Fruit fly (Drosophila melanogaster) whole organism, embryonic: ENCODE measurements around the gene CG33110.

Experiments used
- Abd-B ChIP-seq: fragments of 200-800 bp; sonication (Bioruptor generic); optimal IDR thresholded peaks from 2 replicates; lab custom pipeline; 2018; ENCODE audit warnings: missing biosample characterization, mild to moderate bottlenecking, missing genetic modification characterization, moderate library complexity
- Awh ChIP-seq: fragments of 200-800 bp; sonication (Bioruptor generic); IDR thresholded peaks from 2 replicates; pipeline ENCODE4, ENCODE4 v1.3.6; 2022; ENCODE audit warnings: missing biosample characterization, missing genetic modification characterization
- CG10147 ChIP-seq: fragments of 200-800 bp; sonication (Bioruptor generic); optimal IDR thresholded peaks from 2 replicates; lab custom pipeline; 2019; ENCODE audit warnings: missing biosample characterization, mild to moderate bottlenecking, missing genetic modification characterization, moderate library complexity
- CG10209 ChIP-seq: fragments of 200-800 bp; sonication (Bioruptor generic); optimal IDR thresholded peaks from 3 replicates; lab custom pipeline; 2017; ENCODE audit warnings: missing biosample characterization, mild to moderate bottlenecking, missing genetic modification characterization, missing genetic modification reagents
- CG10366 ChIP-seq: fragments of 200-800 bp; sonication (Bioruptor generic); IDR thresholded peaks from 2 replicates; pipeline ENCODE4 v1.3.6; 2022; ENCODE audit warnings: missing biosample characterization, missing genetic modification characterization
- CG10543 ChIP-seq: fragments of 200-800 bp; sonication (Bioruptor generic); optimal IDR thresholded peaks from 3 replicates; lab custom pipeline; 2017; ENCODE audit warnings: missing biosample characterization, mild to moderate bottlenecking, missing genetic modification characterization, moderate library complexity
- CG10565 ChIP-seq: fragments of 200-800 bp; sonication (Bioruptor generic); optimal IDR thresholded peaks from 3 replicates; lab custom pipeline; 2016; ENCODE audit warnings: missing biosample characterization, mild to moderate bottlenecking, missing genetic modification characterization
- CG10979 ChIP-seq: fragments of 200-800 bp; sonication (Bioruptor generic); optimal IDR thresholded peaks from 2 replicates; lab custom pipeline; 2018; ENCODE audit warnings: missing biosample characterization, mild to moderate bottlenecking, missing genetic modification characterization, moderate library complexity
- CG12219 ChIP-seq: fragments of 200-800 bp; sonication (Bioruptor generic); optimal IDR thresholded peaks from 3 replicates; lab custom pipeline; 2018; ENCODE audit warnings: missing biosample characterization, mild to moderate bottlenecking, missing genetic modification characterization
- CG12659 ChIP-seq: fragments of 200-800 bp; sonication (Bioruptor generic); optimal IDR thresholded peaks from 3 replicates; lab custom pipeline; 2017; ENCODE audit warnings: mild to moderate bottlenecking, missing biosample characterization, missing genetic modification reagents, missing genetic modification characterization
- CG14710 ChIP-seq: fragments of 200-800 bp; sonication (Bioruptor generic); optimal IDR thresholded peaks from 3 replicates; lab custom pipeline; 2019; ENCODE audit warnings: missing biosample characterization, mild to moderate bottlenecking, missing genetic modification characterization, moderate library complexity
- CG15011 ChIP-seq: fragments of 200-800 bp; sonication (Bioruptor generic); optimal IDR thresholded peaks from 3 replicates; lab custom pipeline; 2018; ENCODE audit warnings: missing biosample characterization, mild to moderate bottlenecking, missing genetic modification characterization
- CG15479 ChIP-seq: fragments of 200-800 bp; sonication (Bioruptor generic); optimal IDR thresholded peaks from 3 replicates; lab custom pipeline; 2019; ENCODE audit warnings: missing biosample characterization, mild to moderate bottlenecking, missing genetic modification characterization, moderate library complexity
- CG17361 ChIP-seq: fragments of 200-800 bp; sonication (Bioruptor generic); IDR thresholded peaks from 3 replicates; pipeline ENCODE4 v1.3.6; 2022; ENCODE audit warnings: missing biosample characterization, missing genetic modification characterization
- CG17385 ChIP-seq: fragments of 200-800 bp; sonication (Bioruptor generic); optimal IDR thresholded peaks from 3 replicates; lab custom pipeline; 2018; ENCODE audit warnings: missing biosample characterization, mild to moderate bottlenecking, missing genetic modification characterization
- CG17568 ChIP-seq: fragments of 200-800 bp; sonication (Bioruptor generic); optimal IDR thresholded peaks from 2 replicates; lab custom pipeline; 2018; ENCODE audit warnings: missing biosample characterization, mild to moderate bottlenecking, missing genetic modification characterization, moderate library complexity
- CG2712 ChIP-seq: fragments of 200-800 bp; optimal IDR thresholded peaks from 3 replicates; lab custom pipeline; 2019; ENCODE audit warnings: missing biosample characterization, mild to moderate bottlenecking, missing genetic modification characterization, moderate library complexity
- CG2889 ChIP-seq: fragments of 200-800 bp; sonication (Bioruptor generic); IDR thresholded peaks from 3 replicates; pipeline ENCODE4 v1.3.6; 2022; ENCODE audit warnings: missing biosample characterization, missing genetic modification characterization
- CG30403 ChIP-seq: fragments of 200-800 bp; sonication (Bioruptor generic); optimal IDR thresholded peaks from 3 replicates; lab custom pipeline; 2016; ENCODE audit warnings: missing biosample characterization, missing genetic modification characterization
- CG4424 ChIP-seq: fragments of 200-800 bp; sonication (Bioruptor generic); optimal IDR thresholded peaks from 3 replicates; lab custom pipeline; 2016; ENCODE audit warnings: missing biosample characterization, missing genetic modification characterization
- CG4617 ChIP-seq: fragments of 200-800 bp; sonication (Bioruptor generic); optimal IDR thresholded peaks from 3 replicates; lab custom pipeline; 2016; ENCODE audit warnings: missing biosample characterization, missing genetic modification characterization, borderline replicate concordance
- CG7556 ChIP-seq: fragments of 200-800 bp; sonication (Bioruptor generic); optimal IDR thresholded peaks from 2 replicates; lab custom pipeline; 2017; ENCODE audit warnings: missing biosample characterization, mild to moderate bottlenecking, missing genetic modification characterization
- CG9437 ChIP-seq: fragments of 200-800 bp; sonication (Bioruptor generic); optimal IDR thresholded peaks from 2 replicates; lab custom pipeline; 2018; ENCODE audit warnings: missing biosample characterization, mild to moderate bottlenecking, missing genetic modification characterization
- Gsc ChIP-seq: fragments of 200-800 bp; sonication (Bioruptor generic); IDR thresholded peaks from 2 replicates; pipeline ENCODE4 v1.3.6; 2022; ENCODE audit warnings: missing biosample characterization, missing genetic modification characterization
- Hey ChIP-seq: fragments of 200-800 bp; sonication (Bioruptor generic); optimal IDR thresholded peaks from 3 replicates; lab custom pipeline; 2018; ENCODE audit warnings: missing biosample characterization, mild to moderate bottlenecking, missing genetic modification characterization
- Hr51 ChIP-seq, 2 experiments: fragments of 200-800 bp; sonication (Bioruptor generic); optimal IDR thresholded peaks; 2 replicates in 1 of 2; 3 replicates in 1 of 2; lab custom pipeline; 2016 to 2018; ENCODE audit warnings: missing biosample characterization in 2 of 2, missing genetic modification characterization in 2 of 2, mild to moderate bottlenecking in 1 of 2, moderate library complexity in 1 of 2
- Hr78 ChIP-seq, 2 experiments: fragments of 200-800 bp in 1 of 2; fragments of >200 bp in 1 of 2; sonication (Bioruptor generic) in 1 of 2; optimal IDR thresholded peaks; 2 replicates each; lab custom pipeline; 2017 to 2019; ENCODE audit warnings: missing biosample characterization in 2 of 2, missing genetic modification characterization in 2 of 2, mild to moderate bottlenecking in 1 of 2, moderate library complexity in 1 of 2
- MESR4 ChIP-seq: fragments of 200-800 bp; sonication (Bioruptor generic); optimal IDR thresholded peaks from 2 replicates; lab custom pipeline; 2018; ENCODE audit warnings: missing biosample characterization, mild to moderate bottlenecking, missing genetic modification characterization, moderate library complexity
- Meics ChIP-seq: fragments of 200-800 bp; sonication (Bioruptor generic); optimal IDR thresholded peaks from 2 replicates; lab custom pipeline; 2017; ENCODE audit warnings: missing biosample characterization, mild to moderate bottlenecking, missing genetic modification characterization
- Xbp1 ChIP-seq: fragments of 200-800 bp; sonication (Bioruptor generic); optimal IDR thresholded peaks from 3 replicates; lab custom pipeline; 2016; ENCODE audit warnings: missing biosample characterization, mild to moderate bottlenecking, missing genetic modification characterization
- ap ChIP-seq: fragments of 200-800 bp; sonication (Bioruptor generic); IDR thresholded peaks from 2 replicates; pipeline ENCODE4 v1.3.6; 2022; ENCODE audit warnings: missing biosample characterization, missing genetic modification characterization
- bbx ChIP-seq: fragments of 200-800 bp; sonication (Bioruptor generic); IDR thresholded peaks from 2 replicates; pipeline ENCODE4 v1.3.6; 2022; ENCODE audit warnings: missing biosample characterization, missing genetic modification characterization; ENCODE audit not compliant: partially characterized antibody
- cas ChIP-seq: fragments of 200-800 bp; sonication (Bioruptor generic); IDR thresholded peaks from 2 replicates; pipeline ENCODE4 v1.3.6; 2022; ENCODE audit warnings: missing biosample characterization, missing genetic modification characterization
- chinmo ChIP-seq: fragments of 200-800 bp; sonication (Bioruptor generic); IDR thresholded peaks from 4 replicates; pipeline ENCODE4 v1.3.6; 2022; ENCODE audit warnings: missing biosample characterization, missing genetic modification characterization; ENCODE audit not compliant: partially characterized antibody
- dan ChIP-seq: fragments of 200-800 bp; sonication (Bioruptor generic); IDR thresholded peaks from 2 replicates; pipeline ENCODE4 v1.3.6; 2022; ENCODE audit warnings: missing biosample characterization, missing genetic modification characterization
- gro ChIP-seq: fragments of 200-800 bp; sonication (Bioruptor generic); optimal IDR thresholded peaks from 2 replicates; lab custom pipeline; 2016; ENCODE audit warnings: missing biosample characterization, missing genetic modification characterization
- hbn ChIP-seq: fragments of 200-800 bp; sonication (Bioruptor generic); IDR thresholded peaks from 2 replicates; pipeline ENCODE4 v1.3.6; 2022; ENCODE audit warnings: missing biosample characterization, missing genetic modification characterization; ENCODE audit not compliant: partially characterized antibody
- jing ChIP-seq: fragments of 200-800 bp; sonication (Bioruptor generic); optimal IDR thresholded peaks from 2 replicates; lab custom pipeline; 2018; ENCODE audit warnings: missing biosample characterization, mild to moderate bottlenecking, missing genetic modification characterization
- nau ChIP-seq: fragments of 200-800 bp; sonication (Bioruptor generic); optimal IDR thresholded peaks from 3 replicates; lab custom pipeline; 2017; ENCODE audit warnings: missing biosample characterization, mild to moderate bottlenecking, missing genetic modification characterization, missing genetic modification reagents
- nmo ChIP-seq: fragments of 200-800 bp; sonication (Bioruptor generic); optimal IDR thresholded peaks from 2 replicates; lab custom pipeline; 2018; ENCODE audit warnings: missing biosample characterization, mild to moderate bottlenecking, missing genetic modification characterization, moderate library complexity
- peb ChIP-seq: fragments of 200-800 bp; sonication (Bioruptor generic); IDR thresholded peaks from 2 replicates; pipeline ENCODE4 v1.3.6; 2022; ENCODE audit warnings: missing biosample characterization, missing genetic modification characterization
- ranshi ChIP-seq: fragments of 200-800 bp; sonication (Bioruptor generic); IDR thresholded peaks from 2 replicates; pipeline ENCODE4 v1.3.6; 2022; ENCODE audit warnings: missing biosample characterization, missing genetic modification characterization
- sna ChIP-seq: fragments of 200-800 bp; sonication (Bioruptor generic); IDR thresholded peaks from 2 replicates; pipeline ENCODE4 v1.3.6; 2022; ENCODE audit warnings: missing biosample characterization, missing genetic modification characterization; ENCODE audit not compliant: partially characterized antibody
- tll ChIP-seq, 2 experiments: fragments of 200-800 bp in 1 of 2; fragments of >200 bp in 1 of 2; sonication (Bioruptor generic) in 1 of 2; optimal IDR thresholded peaks; 2 replicates each; lab custom pipeline; 2017 to 2019; ENCODE audit warnings: missing biosample characterization in 2 of 2, missing genetic modification characterization in 2 of 2, mild to moderate bottlenecking in 1 of 2, moderate library complexity in 1 of 2
- trem ChIP-seq: fragments of 200-800 bp; optimal IDR thresholded peaks from 3 replicates; lab custom pipeline; 2019; ENCODE audit warnings: missing biosample characterization, mild to moderate bottlenecking, missing genetic modification characterization, moderate library complexity
- unc-4 ChIP-seq: fragments of 200-800 bp; sonication (Bioruptor generic); IDR thresholded peaks from 2 replicates; pipeline ENCODE4 v1.3.6; 2022; ENCODE audit warnings: missing biosample characterization, missing genetic modification characterization; ENCODE audit not compliant: partially characterized antibody
- vvl ChIP-seq: fragments of 200-800 bp; sonication (Bioruptor generic); IDR thresholded peaks from 2 replicates; pipeline ENCODE4 v1.3.6; 2022; ENCODE audit warnings: missing biosample characterization, missing genetic modification characterization
- zen ChIP-seq: fragments of 200-800 bp; sonication (Bioruptor generic); optimal IDR thresholded peaks from 3 replicates; lab custom pipeline; 2018; ENCODE audit warnings: missing biosample characterization, mild to moderate bottlenecking, missing genetic modification characterization, moderate library complexity
- zfh2 ChIP-seq: fragments of 200-800 bp; sonication (Bioruptor generic); optimal IDR thresholded peaks from 2 replicates; lab custom pipeline; 2016; ENCODE audit warnings: missing biosample characterization, missing genetic modification characterization

CG33110 gene

DNA sequence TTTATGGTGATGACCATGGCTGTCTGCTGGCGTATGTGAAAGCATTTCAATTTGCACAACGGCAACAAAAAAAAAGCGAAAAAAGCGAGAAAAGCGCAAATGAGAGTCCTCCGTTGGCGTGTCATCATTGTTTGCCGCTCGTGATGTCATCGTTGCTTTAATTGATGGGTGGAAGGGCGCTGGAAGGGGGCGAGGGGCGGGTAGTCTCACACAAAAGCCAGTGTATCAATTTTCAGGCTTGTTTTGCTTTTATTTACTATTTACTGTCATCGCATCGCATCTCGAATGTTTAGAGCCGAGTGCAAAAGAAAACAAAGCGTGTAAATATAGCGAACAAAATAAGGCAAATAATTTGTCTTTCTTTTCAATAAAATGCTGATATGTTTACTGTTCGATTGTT, 19.3 kb downstream of the CG33110 start (continued):
- TF ChIP-seq Awh: no peak
- TF ChIP-seq CG10147 (GFP tag; lab: Kevin White, UChicago): peak; percentile 12
- TF ChIP-seq CG9437 (GFP tag; lab: Kevin White, UChicago): no peak
- TF ChIP-seq vvl (GFP tag; lab: Robert Waterston, UW): peak; percentile 30; the same call in 1 of the 2 replicates
- TF ChIP-seq nmo (GFP tag; lab: Kevin White, UChicago): peak; percentile 30
- peak in 1 of 2 experiments; percentile 9 for TF ChIP-seq Hr51 (GFP tag; optimal IDR thresholded peaks at IDR 0.05; lab: Kevin White, UChicago)
- TF ChIP-seq dan: no peak
- no peak for TF ChIP-seq CG10543
- TF ChIP-seq chinmo: 0 out of 4 replicates have a peak, but pooled peaks have one; percentile 11
- no peak for TF ChIP-seq CG30403 (GFP tag; lab: Kevin White, UChicago)
- TF ChIP-seq CG14710 (tag; lab: Kevin White, UChicago): peak; percentile 48
- peak; percentile 15 for TF ChIP-seq CG7556
- TF ChIP-seq CG2889 (GFP tag; lab: Robert Waterston, UW): no peak
- no peak for TF ChIP-seq peb (GFP tag; lab: Robert Waterston, UW)
- TF ChIP-seq CG12659 (GFP tag; lab: Kevin White, UChicago): peak; percentile 10
- no peak for TF ChIP-seq zfh2 (GFP tag; lab: Kevin White, UChicago)
- no peak for TF ChIP-seq hbn (GFP tag; lab: Robert Waterston, UW)
- TF ChIP-seq gro (GFP tag; lab: Kevin White, UChicago): no peak
- no peak for TF ChIP-seq CG10565 (GFP tag; lab: Kevin White, UChicago)
- TF ChIP-seq bbx (GFP tag; lab: Robert Waterston, UW): no peak
- TF ChIP-seq CG15011 (GFP tag; lab: Kevin White, UChicago): peak; percentile 25
- TF ChIP-seq Meics (GFP tag; lab: Kevin White, UChicago): peak; percentile 18
- peak; percentile 14 for TF ChIP-seq CG4424 (GFP tag; lab: Kevin White, UChicago)
- peak; percentile 7 for TF ChIP-seq CG10979 (tag; lab: Kevin White, UChicago)
- TF ChIP-seq tll (GFP tag; optimal IDR thresholded peaks at IDR 0.05; lab: Kevin White, UChicago): no peak
- TF ChIP-seq CG10209 (GFP tag; lab: Kevin White, UChicago): peak; percentile 30
- peak; percentile 80 for TF ChIP-seq CG17568
- peak; percentile 69 for TF ChIP-seq nau (GFP tag; lab: Kevin White, UChicago)
- TF ChIP-seq trem (tag; lab: Kevin White, UChicago): no peak
- no peak for TF ChIP-seq zen (tag; lab: Kevin White, UChicago)
- TF ChIP-seq CG12219: peak; percentile 46
- no peak for TF ChIP-seq jing (GFP tag; lab: Kevin White, UChicago)
- TF ChIP-seq CG2712: peak; percentile 45
- TF ChIP-seq MESR4 (GFP tag; lab: Kevin White, UChicago): no peak
- no peak for TF ChIP-seq ap (GFP tag; lab: Robert Waterston, UW)
- TF ChIP-seq Abd-B: no peak
- TF ChIP-seq Hey (tag; lab: Kevin White, UChicago): no peak
- TF ChIP-seq Hr78 (GFP tag; optimal IDR thresholded peaks at IDR 0.05; lab: Kevin White, UChicago): no peak
- TF ChIP-seq cas (GFP tag; lab: Robert Waterston, UW): no peak
- no peak for TF ChIP-seq CG17385 (GFP tag; lab: Kevin White, UChicago)
- TF ChIP-seq CG4617 (GFP tag; lab: Kevin White, UChicago): no peak
- no peak for TF ChIP-seq unc-4 (GFP tag; lab: Robert Waterston, UW)
- no peak for TF ChIP-seq CG10366 (GFP tag; lab: Robert Waterston, UW)
- no peak for TF ChIP-seq sna (GFP tag; lab: Robert Waterston, UW)
- TF ChIP-seq CG15479 (GFP tag; lab: Kevin White, UChicago): no peak
- peak; percentile 47; the same call in 2 of the 3 replicates for TF ChIP-seq CG17361 (GFP tag; lab: Robert Waterston, UW)
- TF ChIP-seq ranshi (GFP tag; lab: Robert Waterston, UW): no peak
- TF ChIP-seq Gsc (GFP tag; lab: Robert Waterston, UW): no peak
- no peak for TF ChIP-seq Xbp1 (GFP tag; lab: Kevin White, UChicago)
